Worm (Caenorhabditis elegans) whole organism, midembryonic: ENCODE results near the gene clec-137.

Experiments used
- flt-1 ChIP-seq: fragments of 200-800 bp; sonication (Bioruptor generic); IDR thresholded peaks from 2 replicates; pipeline ENCODE4 v1.3.6; 2022; ENCODE audit warnings: missing genetic modification characterization, missing compliant biosample characterization
- ref-1 ChIP-seq: fragments of 200-800 bp; sonication (Bioruptor generic); conservative IDR thresholded peaks from 2 replicates; pipeline ENCODE4 v1.3.6; 2022; ENCODE audit warnings: missing genetic modification reagents, missing genetic modification characterization, missing compliant biosample characterization

- TF ChIP-seq ref-1 (GFP tag; lab: Robert Waterston, UW) (no peak), flt-1 (GFP tag; lab: Robert Waterston, UW) (no peak)
Measured at ce11 chrII:4638891-4639290, 21.0 kb upstream of the clec-137 start.
